Fruit fly (Drosophila melanogaster): ENCODE results near the gene Nedd8.

- TF ChIP-seq Ets65A (GFP tag) (peak; percentile 45), CG34422 (GFP tag; IDR thresholded peaks at IDR 0.05) (no peak), CG1602 (GFP tag; optimal IDR thresholded peaks at IDR 0.05) (no peak), CG11247 (GFP tag; IDR thresholded peaks at IDR 0.05) (no peak), Dll (GFP tag; IDR thresholded peaks at IDR 0.05; ENCODE audit: partially characterized antibody) (no peak), NK7.1 (GFP tag; optimal IDR thresholded peaks at IDR 0.05) (no peak), luna (GFP tag; optimal IDR thresholded peaks at IDR 0.05) (no peak)
Observed at dm6 chr2L:18946636-18947514, 4.8 kb downstream of the Nedd8 start.

Data from whole organism, embryonic.